Fruit fly (Drosophila melanogaster): ENCODE results near the gene hb.

Gene hb

DNA sequence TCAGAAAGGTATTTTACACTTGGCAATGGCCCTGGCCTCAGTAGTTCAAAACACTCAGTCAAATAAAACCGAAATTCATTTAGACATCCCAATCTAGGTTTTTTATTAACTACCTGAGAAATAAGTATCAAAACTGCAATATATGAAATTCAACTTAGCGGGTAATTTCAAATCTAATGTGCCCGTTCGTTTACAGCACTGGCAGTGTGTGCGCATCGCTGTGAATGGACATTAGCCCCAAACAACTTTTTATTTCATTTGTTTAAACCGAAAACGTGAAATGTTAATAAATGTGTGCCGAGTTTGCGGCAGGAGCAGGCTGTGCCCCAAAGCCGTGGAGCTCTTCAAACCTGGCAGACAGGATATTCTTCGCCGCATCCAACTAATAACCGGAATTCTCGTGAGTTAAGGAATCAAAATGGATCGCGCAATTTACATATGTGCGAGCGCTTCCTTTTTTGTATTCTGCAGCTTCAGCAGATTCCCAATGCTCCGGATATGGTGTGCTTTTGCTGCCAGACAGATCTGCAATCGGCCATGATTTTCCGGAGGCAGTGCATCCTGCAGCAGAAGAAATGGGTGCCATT lies 25.4 kb upstream of the hb start, which contains the start of gene nom:
TSS of gene nom (plus strand) at position 213 of the 587 bp plus-strand sequence.
- no peak for TF ChIP-seq h (optimal IDR thresholded peaks at IDR 0.05)
- TF ChIP-seq Sin3A (optimal IDR thresholded peaks at IDR 0.05), result no peak
- no peak for TF ChIP-seq psq (optimal IDR thresholded peaks at IDR 0.05)
- no peak for TF ChIP-seq insv (optimal IDR thresholded peaks at IDR 0.05)
- no peak for TF ChIP-seq Myc (optimal IDR thresholded peaks at IDR 0.05)
- TF ChIP-seq ttk (optimal IDR thresholded peaks at IDR 0.05), result no peak

DNA sequence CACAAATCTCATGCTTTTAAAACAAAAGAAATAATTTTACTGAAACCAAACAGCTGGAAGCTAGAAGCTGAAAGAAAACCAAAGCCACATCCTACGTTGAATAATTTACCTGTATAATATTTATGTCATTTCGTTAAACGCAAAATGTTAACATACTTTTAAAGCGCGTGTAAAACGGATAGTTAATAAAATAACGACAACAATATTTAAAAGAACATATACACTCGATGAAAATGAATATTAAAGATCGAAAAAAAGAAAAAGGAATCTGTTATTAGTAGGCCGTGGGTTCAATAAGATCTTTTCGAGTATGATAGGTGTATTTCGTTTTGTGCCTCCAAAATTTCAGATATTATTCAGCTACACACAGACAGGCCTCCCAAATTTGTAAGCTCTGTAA lies 23.4 kb upstream of the hb start, which contains the start of gene CG8136:
TSS of gene CG8136 (plus strand) at position 301 of the 400 bp plus-strand sequence.
- no peak for TF ChIP-seq Myc (optimal IDR thresholded peaks at IDR 0.05)
- TF ChIP-seq insv (optimal IDR thresholded peaks at IDR 0.05), result no peak
- no peak for TF ChIP-seq ttk (optimal IDR thresholded peaks at IDR 0.05)

- no peak for TF ChIP-seq insv (optimal IDR thresholded peaks at IDR 0.05)
- TF ChIP-seq psq (optimal IDR thresholded peaks at IDR 0.05), result no peak
- no peak for TF ChIP-seq h (optimal IDR thresholded peaks at IDR 0.05)
- no peak for TF ChIP-seq ttk (optimal IDR thresholded peaks at IDR 0.05)
- TF ChIP-seq Myc (optimal IDR thresholded peaks at IDR 0.05), result no peak
- no peak for TF ChIP-seq Sin3A (optimal IDR thresholded peaks at IDR 0.05)
These were observed 21.3 kb upstream of the hb start, which contains the start of gene CG11760 for dm6 chr3R:8718898-8719297. Gene CG11760 (plus strand): TSS chr3R:8719198.

DNA sequence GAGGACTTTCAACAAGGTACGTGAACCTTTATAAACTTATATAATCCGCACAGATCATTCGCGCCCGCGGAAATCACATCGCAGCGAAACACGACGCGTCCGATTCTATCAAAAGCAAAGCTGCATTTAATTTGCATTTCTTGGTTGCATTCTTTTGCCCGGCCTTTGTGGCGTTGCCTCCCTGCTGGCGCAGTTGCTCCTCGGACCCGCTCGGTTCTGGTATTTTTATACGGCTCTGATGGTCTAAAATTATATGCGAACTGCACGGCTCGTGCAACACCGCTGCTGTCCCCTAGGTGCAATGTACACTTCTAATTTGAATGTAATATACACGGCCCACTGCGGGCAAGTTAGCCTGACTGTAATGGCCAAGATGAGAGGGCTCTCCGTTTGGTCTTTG lies 20.7 kb upstream of the hb start, which contains the start of gene Cks85A:
TSS of gene Cks85A (minus strand) at position 101 of the 400 bp plus-strand sequence.
- TF ChIP-seq Myc (optimal IDR thresholded peaks at IDR 0.05) (no peak), insv (optimal IDR thresholded peaks at IDR 0.05) (no peak), psq (optimal IDR thresholded peaks at IDR 0.05) (no peak), Sin3A (optimal IDR thresholded peaks at IDR 0.05) (no peak), ttk (optimal IDR thresholded peaks at IDR 0.05) (no peak), h (optimal IDR thresholded peaks at IDR 0.05) (no peak)

dm6 chr3R:8716551-8716879 lies 18.9 kb upstream of the hb start:
- TF ChIP-seq Sin3A (optimal IDR thresholded peaks at IDR 0.05) (no peak), h (optimal IDR thresholded peaks at IDR 0.05) (no peak), psq (optimal IDR thresholded peaks at IDR 0.05) (no peak), Myc (optimal IDR thresholded peaks at IDR 0.05) (no peak), insv (optimal IDR thresholded peaks at IDR 0.05) (no peak), ttk (optimal IDR thresholded peaks at IDR 0.05) (no peak)

DNA sequence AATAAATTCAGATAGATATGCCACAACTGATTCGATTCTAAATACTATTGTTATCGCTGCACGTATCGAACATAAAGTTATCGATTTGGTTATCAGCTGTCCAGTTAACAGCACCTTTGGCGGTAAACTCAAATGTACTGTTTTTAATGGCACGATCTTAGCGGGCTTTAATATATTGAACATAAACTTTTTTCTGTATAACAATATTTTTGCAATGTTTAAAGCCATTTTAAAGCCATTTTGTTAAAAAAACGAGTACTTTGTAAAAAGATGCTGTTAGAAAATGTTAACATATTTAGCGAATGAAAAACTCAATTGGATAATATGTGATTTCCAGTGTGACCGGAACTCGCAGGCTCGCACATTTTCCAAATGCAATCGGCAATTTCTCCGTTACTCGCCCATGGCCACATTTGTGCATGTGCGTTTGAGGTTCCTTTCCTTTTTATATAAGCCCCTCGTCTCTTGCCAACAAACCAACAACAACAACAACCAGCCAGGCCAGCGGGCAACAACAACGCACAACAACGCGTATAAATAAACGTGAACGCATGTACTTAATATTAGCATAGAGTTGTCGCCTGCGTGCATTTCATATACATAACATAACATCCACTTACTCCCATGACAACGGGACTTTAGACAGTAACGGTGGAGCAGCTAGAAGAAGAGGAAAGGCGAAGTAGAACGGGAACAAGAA lies 18.4 kb upstream of the hb start, which contains the start of gene TMEM216:
TSS of gene TMEM216 (plus strand) at position 393 of the 700 bp plus-strand sequence.
- no peak for TF ChIP-seq ttk (optimal IDR thresholded peaks at IDR 0.05)
- no peak for TF ChIP-seq h (optimal IDR thresholded peaks at IDR 0.05)
- TF ChIP-seq Myc (optimal IDR thresholded peaks at IDR 0.05), result no peak
- TF ChIP-seq psq (optimal IDR thresholded peaks at IDR 0.05), result no peak
- no peak for TF ChIP-seq Sin3A (optimal IDR thresholded peaks at IDR 0.05)
- TF ChIP-seq insv (optimal IDR thresholded peaks at IDR 0.05), result no peak

DNA sequence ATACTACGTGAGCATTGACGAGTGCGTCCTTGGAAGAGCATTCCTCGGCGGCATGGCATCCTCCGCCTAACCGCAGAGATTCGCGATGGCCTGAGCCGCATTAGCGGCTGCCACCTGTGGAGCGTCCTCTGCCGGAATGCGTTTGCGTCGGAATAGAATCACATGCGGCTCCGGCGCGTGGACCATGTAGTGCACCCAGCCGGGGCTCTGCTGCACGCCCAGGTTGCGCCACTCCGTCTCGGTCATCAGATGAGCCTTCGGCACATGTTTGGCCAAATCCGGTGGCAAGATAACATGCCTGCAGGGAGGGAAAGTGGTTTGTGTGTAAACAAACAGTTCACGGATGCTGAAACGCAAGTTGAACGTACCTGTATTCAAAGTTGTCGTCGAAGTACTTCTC lies 17.7 kb upstream of the hb start:
- TF ChIP-seq Myc (optimal IDR thresholded peaks at IDR 0.05) (no peak), insv (optimal IDR thresholded peaks at IDR 0.05) (no peak), ttk (optimal IDR thresholded peaks at IDR 0.05) (no peak), h (optimal IDR thresholded peaks at IDR 0.05) (no peak), psq (optimal IDR thresholded peaks at IDR 0.05) (no peak), Sin3A (optimal IDR thresholded peaks at IDR 0.05) (no peak)

- no peak for TF ChIP-seq Myc (optimal IDR thresholded peaks at IDR 0.05)
- TF ChIP-seq ttk (optimal IDR thresholded peaks at IDR 0.05), result no peak
- TF ChIP-seq psq (optimal IDR thresholded peaks at IDR 0.05), result no peak
- no peak for TF ChIP-seq Sin3A (optimal IDR thresholded peaks at IDR 0.05)
These were observed 15.1 kb upstream of the hb start, which contains the start of gene CG8112 for dm6 chr3R:8712722-8713131. Gene CG8112 (plus strand): TSS chr3R:8712933.

dm6 chr3R:8711890-8712449 lies 14.3 kb upstream of the hb start:
- TF ChIP-seq ttk (optimal IDR thresholded peaks at IDR 0.05) (no peak), insv (optimal IDR thresholded peaks at IDR 0.05) (no peak), Myc (optimal IDR thresholded peaks at IDR 0.05) (no peak), psq (optimal IDR thresholded peaks at IDR 0.05) (no peak), Sin3A (optimal IDR thresholded peaks at IDR 0.05) (no peak)

DNA sequence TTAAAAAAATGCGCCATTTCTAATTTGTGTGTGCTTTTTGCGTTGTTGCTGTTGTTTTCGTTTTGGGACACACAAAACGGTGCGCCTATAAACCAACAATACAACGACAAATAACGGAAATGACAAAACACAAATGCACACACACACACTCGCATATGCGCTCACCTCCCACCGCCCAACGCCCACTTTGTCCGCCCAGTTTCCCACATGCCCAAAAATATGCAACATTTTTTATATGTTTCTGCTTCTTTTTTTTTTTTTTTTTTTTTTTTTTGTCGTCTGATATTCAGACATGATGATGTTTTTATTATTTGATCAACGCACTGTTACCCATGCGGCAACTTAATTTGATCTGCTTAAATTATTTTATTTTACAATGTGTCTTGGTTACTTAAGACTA lies 9.5 kb upstream of the hb start:
- TF ChIP-seq Sin3A (optimal IDR thresholded peaks at IDR 0.05), result no peak
- TF ChIP-seq Myc (optimal IDR thresholded peaks at IDR 0.05), result no peak
- no peak for TF ChIP-seq psq (optimal IDR thresholded peaks at IDR 0.05)

dm6 chr3R:8705323-8706097 lies 7.9 kb upstream of the hb start:
- no peak for TF ChIP-seq Sin3A (optimal IDR thresholded peaks at IDR 0.05)
- no peak for TF ChIP-seq ttk (optimal IDR thresholded peaks at IDR 0.05)
- TF ChIP-seq psq (optimal IDR thresholded peaks at IDR 0.05), result no peak
- no peak for TF ChIP-seq insv (optimal IDR thresholded peaks at IDR 0.05)
- no peak for TF ChIP-seq h (optimal IDR thresholded peaks at IDR 0.05)
- no peak for TF ChIP-seq Myc (optimal IDR thresholded peaks at IDR 0.05)

- TF ChIP-seq h (optimal IDR thresholded peaks at IDR 0.05) (no peak), Myc (optimal IDR thresholded peaks at IDR 0.05) (no peak), insv (optimal IDR thresholded peaks at IDR 0.05) (no peak), Sin3A (optimal IDR thresholded peaks at IDR 0.05) (no peak), psq (optimal IDR thresholded peaks at IDR 0.05) (no peak), ttk (optimal IDR thresholded peaks at IDR 0.05) (no peak)
These were observed 7.0 kb upstream of the hb start for dm6 chr3R:8704669-8705068.

Data from Kc167 (cell line).